Worm (Caenorhabditis elegans): ENCODE results near the gene rsks-1.

The rsks-1 gene

DNA sequence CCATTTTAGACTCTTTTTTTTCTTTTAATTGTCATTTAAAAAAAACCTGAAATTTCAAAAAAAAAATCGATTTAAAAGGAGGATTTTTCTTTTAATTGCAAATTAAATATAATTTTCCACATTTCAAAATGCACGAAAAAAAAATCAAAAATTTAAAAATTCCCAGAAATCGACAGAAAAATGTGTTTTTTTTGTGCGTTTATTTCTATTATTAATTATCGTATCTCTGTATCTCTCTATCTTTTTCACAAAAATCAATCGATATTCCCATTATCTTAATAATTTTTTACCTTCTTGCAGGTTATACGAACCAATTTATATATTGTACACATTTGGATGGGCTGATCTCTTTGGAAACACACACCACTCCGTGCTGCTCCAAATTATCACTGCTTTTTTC lies at the start of gene rsks-1:
Gene rsks-1 (plus strand): TSS at position 301 of the 400 bp plus-strand sequence.
- TF ChIP-seq Y56A3A.18 (GFP tag; IDR thresholded peaks at IDR 0.05) (no peak), pbrm-1 (GFP tag; IDR thresholded peaks at IDR 0.05) (no peak), snpc-4 (GFP tag; optimal IDR thresholded peaks at IDR 0.05) (no peak), snpc-4 (tag; optimal IDR thresholded peaks at IDR 0.05) (no peak), ets-4 (GFP tag; optimal IDR thresholded peaks at IDR 0.05) (no peak), F39B2.1 (GFP tag; IDR thresholded peaks at IDR 0.05) (no peak), B0035.1 (tag; optimal IDR thresholded peaks at IDR 0.05) (no peak), ceh-100 (GFP tag; IDR thresholded peaks at IDR 0.05) (no peak), F57C9.4 (tag; optimal IDR thresholded peaks at IDR 0.05) (no peak), sptf-2 (GFP tag; optimal IDR thresholded peaks at IDR 0.05) (no peak), nhr-120 (GFP tag; IDR thresholded peaks at IDR 0.05) (no peak), akir-1 (GFP tag; optimal IDR thresholded peaks at IDR 0.05) (no peak), C17E4.6 (GFP tag; IDR thresholded peaks at IDR 0.05) (no peak), chd-7 (tag; optimal IDR thresholded peaks at IDR 0.05) (no peak), Y79H2A.3 (GFP tag; conservative IDR thresholded peaks at IDR 0.05) (no peak), ceh-40 (GFP tag; IDR thresholded peaks at IDR 0.05) (no peak), nhr-90 (tag; optimal IDR thresholded peaks at IDR 0.05) (no peak), hlh-12 (tag; optimal IDR thresholded peaks at IDR 0.05) (no peak), B0336.3 (GFP tag; IDR thresholded peaks at IDR 0.05) (no peak), tbx-9 (tag; optimal IDR thresholded peaks at IDR 0.05; ENCODE audit: borderline replicate concordance) (no peak)

DNA sequence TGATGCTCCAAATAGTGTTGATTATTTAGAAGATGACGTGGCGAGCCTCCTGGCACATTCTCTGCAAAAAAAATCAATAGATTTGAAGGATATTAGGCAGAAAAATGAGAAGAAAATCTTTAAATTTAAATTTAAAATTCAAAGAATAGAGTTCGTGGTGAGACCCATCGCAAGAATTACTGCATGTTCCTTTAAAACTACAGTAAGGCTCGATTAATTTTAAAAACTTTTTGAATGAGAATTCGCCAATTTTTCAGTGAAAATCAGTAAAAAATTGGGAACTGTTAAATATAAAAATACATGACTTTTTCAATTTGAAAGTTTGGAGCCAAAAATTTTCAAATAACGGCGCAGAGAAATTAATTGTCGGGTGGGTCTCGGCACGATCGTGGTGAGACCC lies 49.8 kb upstream of the rsks-1 start, which contains the start of gene tra-1:
Gene tra-1 (minus strand): TSS at position 62 of the 400 bp plus-strand sequence.
- TF ChIP-seq madf-6 (GFP tag; IDR thresholded peaks at IDR 0.05), result peak; percentile 75
- no peak for TF ChIP-seq attf-3 (GFP tag; conservative IDR thresholded peaks at IDR 0.05)
- peak; percentile 81 for TF ChIP-seq F33H1.4 (GFP tag; IDR thresholded peaks at IDR 0.05)
- peak; percentile 79 for TF ChIP-seq lsl-1 (GFP tag; optimal IDR thresholded peaks at IDR 0.05)
- TF ChIP-seq ZK185.1 (tag; optimal IDR thresholded peaks at IDR 0.05; ENCODE audit: poor library complexity, severe bottlenecking), result no peak
- peak; percentile 37 for TF ChIP-seq lin-54 (GFP tag; optimal IDR thresholded peaks at IDR 0.05)
- TF ChIP-seq F10E7.11 (tag; optimal IDR thresholded peaks at IDR 0.05), result no peak
- peak; percentile 4 for TF ChIP-seq efl-1 (GFP tag; optimal IDR thresholded peaks at IDR 0.05)
- TF ChIP-seq xnd-1 (tag; optimal IDR thresholded peaks at IDR 0.05), result peak; percentile 73
- no peak for TF ChIP-seq zfh-2 (GFP tag; conservative IDR thresholded peaks at IDR 0.05)
- peak; percentile 17; the same call in 1 of the 2 replicates for TF ChIP-seq madf-8 (GFP tag; conservative IDR thresholded peaks at IDR 0.05)

DNA sequence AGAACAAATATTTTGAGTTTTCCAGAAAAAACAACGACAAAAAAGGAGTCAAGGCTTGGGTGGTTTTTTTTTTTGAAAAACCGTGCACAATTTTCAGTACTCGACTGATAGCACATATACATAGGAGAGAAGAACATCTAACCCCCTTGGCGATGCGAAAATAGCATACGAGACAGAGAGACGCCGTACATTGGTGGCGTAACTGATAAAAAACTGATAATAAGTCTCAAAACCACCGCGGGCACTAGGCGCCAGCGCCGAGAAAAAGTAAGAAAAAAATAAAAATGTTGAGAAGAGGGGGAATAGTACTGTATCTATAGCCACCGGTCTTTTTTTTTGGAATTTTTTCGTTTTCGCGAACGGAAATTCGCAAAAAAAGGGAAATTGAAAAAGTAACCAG lies 49.4 kb upstream of the rsks-1 start:
- no peak for TF ChIP-seq hlh-12 (tag; optimal IDR thresholded peaks at IDR 0.05)
- no peak for TF ChIP-seq F10E7.11 (tag; optimal IDR thresholded peaks at IDR 0.05)
- no peak for TF ChIP-seq hsf-1 (GFP tag; IDR thresholded peaks at IDR 0.05)
- TF ChIP-seq egrh-3 (GFP tag; IDR thresholded peaks at IDR 0.05), result no peak
- TF ChIP-seq aptf-2 (GFP tag; conservative IDR thresholded peaks at IDR 0.05), result no peak
- TF ChIP-seq chd-7 (tag; optimal IDR thresholded peaks at IDR 0.05), result no peak
- TF ChIP-seq bed-2 (GFP tag; IDR thresholded peaks at IDR 0.05), result no peak
- no peak for TF ChIP-seq F52B5.7 (tag; optimal IDR thresholded peaks at IDR 0.05)
- TF ChIP-seq madf-6 (GFP tag; IDR thresholded peaks at IDR 0.05), result no peak
- no peak for TF ChIP-seq nfyb-1 (GFP tag; IDR thresholded peaks at IDR 0.05)
- TF ChIP-seq lin-26 (GFP tag; IDR thresholded peaks at IDR 0.05), result no peak
- TF ChIP-seq ekl-4 (GFP tag; IDR thresholded peaks at IDR 0.05), result no peak
- TF ChIP-seq dox-1 (GFP tag; IDR thresholded peaks at IDR 0.05), result 0 out of 2 replicates have a peak, but pooled peaks have one; percentile 8
- TF ChIP-seq nhr-80 (tag; optimal IDR thresholded peaks at IDR 0.05), result peak; percentile 84
- no peak for TF ChIP-seq hrde-1 (tag; optimal IDR thresholded peaks at IDR 0.05; ENCODE audit: borderline replicate concordance)
- no peak for TF ChIP-seq F23B12.7 (tag; optimal IDR thresholded peaks at IDR 0.05; ENCODE audit: insufficient read depth)
- TF ChIP-seq ets-4 (GFP tag; optimal IDR thresholded peaks at IDR 0.05), result no peak
- no peak for TF ChIP-seq F33H1.4 (GFP tag; IDR thresholded peaks at IDR 0.05)
- no peak for TF ChIP-seq pha-4 (tag; optimal IDR thresholded peaks at IDR 0.05)
- no peak for TF ChIP-seq nfya-1 (tag; optimal IDR thresholded peaks at IDR 0.05; ENCODE audit: borderline replicate concordance, insufficient read depth)
- TF ChIP-seq nhr-179 (tag; optimal IDR thresholded peaks at IDR 0.05), result no peak
- no peak for TF ChIP-seq pbrm-1 (GFP tag; IDR thresholded peaks at IDR 0.05)
- peak; percentile 27; the same call in 1 of the 2 replicates for TF ChIP-seq mcd-1 (GFP tag; IDR thresholded peaks at IDR 0.05)
